Fruit fly (Drosophila melanogaster): ENCODE results near the gene CG6179.

Gene CG6179

dm6 chrX:18366033-18366850 is 13.6 kb upstream of the CG6179 start, which contains the start of gene CrebB (continued):
- TF ChIP-seq CG1792 (GFP tag; optimal IDR thresholded peaks at IDR 0.05) (no peak), Sox102F (GFP tag; optimal IDR thresholded peaks at IDR 0.05) (peak; percentile 19), CG3163 (GFP tag; optimal IDR thresholded peaks at IDR 0.05) (no peak), CG17361 (GFP tag; IDR thresholded peaks at IDR 0.05) (no peak), trh (GFP tag; optimal IDR thresholded peaks at IDR 0.05) (no peak), CG15696 (tag; optimal IDR thresholded peaks at IDR 0.05) (no peak), Nf-YA (GFP tag; IDR thresholded peaks at IDR 0.05) (no peak), Hsf (GFP tag; optimal IDR thresholded peaks at IDR 0.05) (no peak), NfI (GFP tag; optimal IDR thresholded peaks at IDR 0.05) (peak; percentile 18), wek (GFP tag; optimal IDR thresholded peaks at IDR 0.05) (no peak), CG17829 (tag; optimal IDR thresholded peaks at IDR 0.05) (no peak), CG4617 (GFP tag; optimal IDR thresholded peaks at IDR 0.05; ENCODE audit: borderline replicate concordance) (no peak), twi (tag; optimal IDR thresholded peaks at IDR 0.05) (no peak), CG18764 (GFP tag; optimal IDR thresholded peaks at IDR 0.05) (no peak), Nf-YB (GFP tag; optimal IDR thresholded peaks at IDR 0.05) (peak; percentile 24), insv (GFP tag; optimal IDR thresholded peaks at IDR 0.05) (no peak), CG8290 (GFP tag; optimal IDR thresholded peaks at IDR 0.05) (peak; percentile 39), CG8290 (tag; optimal IDR thresholded peaks at IDR 0.05) (peak; percentile 64 to 80), CG2875 (GFP tag; optimal IDR thresholded peaks at IDR 0.05) (peak; percentile 12), CG9609 (GFP tag; optimal IDR thresholded peaks at IDR 0.05) (peak; percentile 43), nom (GFP tag; optimal IDR thresholded peaks at IDR 0.05) (peak; percentile 54), CG11093 (GFP tag; IDR thresholded peaks at IDR 0.05) (no peak), Hr3 (GFP tag; optimal IDR thresholded peaks at IDR 0.05) (no peak), Abd-B (GFP tag; optimal IDR thresholded peaks at IDR 0.05) (peak; percentile 78), nmo (GFP tag; optimal IDR thresholded peaks at IDR 0.05) (peak; percentile 7), CG14710 (tag; optimal IDR thresholded peaks at IDR 0.05) (peak; percentile 24), zfh2 (GFP tag; optimal IDR thresholded peaks at IDR 0.05) (peak; percentile 9), lilli (GFP tag; optimal IDR thresholded peaks at IDR 0.05) (peak; percentile 34), MESR4 (GFP tag; optimal IDR thresholded peaks at IDR 0.05) (no peak), bab2 (GFP tag; optimal IDR thresholded peaks at IDR 0.05) (no peak), Hr51 (GFP tag; optimal IDR thresholded peaks at IDR 0.05) (no peak), da (GFP tag; optimal IDR thresholded peaks at IDR 0.05) (no peak), vvl (GFP tag; IDR thresholded peaks at IDR 0.05) (peak; percentile 88), CG8281 (tag; optimal IDR thresholded peaks at IDR 0.05) (no peak), maf-S (GFP tag; optimal IDR thresholded peaks at IDR 0.05) (no peak), CG12219 (GFP tag; optimal IDR thresholded peaks at IDR 0.05) (peak; percentile 35), ato (GFP tag; IDR thresholded peaks at IDR 0.05; ENCODE audit: partially characterized antibody) (no peak), CG4730 (GFP tag; IDR thresholded peaks at IDR 0.05) (no peak), NC2α (GFP tag; optimal IDR thresholded peaks at IDR 0.05) (no peak), CG7745 (tag; optimal IDR thresholded peaks at IDR 0.05) (no peak), Kr (GFP tag; optimal IDR thresholded peaks at IDR 0.05) (no peak), her (GFP tag; optimal IDR thresholded peaks at IDR 0.05) (no peak), D (optimal IDR thresholded peaks at IDR 0.05) (no peak), D (GFP tag; optimal IDR thresholded peaks at IDR 0.05) (no peak), tap (tag; optimal IDR thresholded peaks at IDR 0.05) (no peak), Spps (tag; optimal IDR thresholded peaks at IDR 0.05) (no peak), CG8388 (GFP tag; optimal IDR thresholded peaks at IDR 0.05) (no peak), pros (GFP tag; optimal IDR thresholded peaks at IDR 0.05) (peak; percentile 79), CG10543 (GFP tag; optimal IDR thresholded peaks at IDR 0.05) (peak; percentile 97), NC2β (GFP tag; optimal IDR thresholded peaks at IDR 0.05) (no peak)
